Worm (Caenorhabditis elegans) whole organism, L4 larva: Measurements from ENCODE around the gene C17G10.1.
A peak's percentile ranks its signal among the peaks of the same experiment; 100 is the strongest.

ENCODE experiments used
- F44E2.7 ChIP-seq: fragments of 200-800 bp; sonication (Bioruptor generic); IDR thresholded peaks from 2 replicates; pipeline ENCODE4 v2.1.2; 2022; ENCODE audit warnings: missing genetic modification characterization, missing compliant biosample characterization
- F49E8.2 ChIP-seq: sonication (generic microtip); optimal IDR thresholded peaks from 2 replicates; lab custom pipeline; 2016; ENCODE audit warnings: missing compliant biosample characterization, mild to moderate bottlenecking, missing genetic modification characterization, borderline replicate concordance
- T26A8.4 ChIP-seq: fragments of 200-800 bp; sonication (Bioruptor generic); IDR thresholded peaks from 2 replicates; pipeline ENCODE4 v1.3.6; 2022; ENCODE audit warnings: missing genetic modification characterization, missing compliant biosample characterization
- Y105C5A.15 ChIP-seq: fragments of 200-800 bp; sonication (Bioruptor generic); IDR thresholded peaks from 2 replicates; pipeline ENCODE4 v1.3.6; 2022; ENCODE audit warnings: missing genetic modification characterization, missing compliant biosample characterization
- aha-1 ChIP-seq: fragments of 150-350 bp; peaks from one replicate; lab custom pipeline; 2014; ENCODE audit warnings: missing biosample characterization, missing genetic modification characterization
- ceh-20 ChIP-seq: fragments of 200-800 bp; sonication (Bioruptor generic); IDR thresholded peaks from 2 replicates; pipeline ENCODE4 v1.3.6; 2022; ENCODE audit warnings: missing genetic modification reagents, missing genetic modification characterization, missing compliant biosample characterization
- dpl-1 ChIP-seq: fragments of 150-350 bp; optimal IDR thresholded peaks from 2 replicates; lab custom pipeline; 2014; ENCODE audit warnings: missing biosample characterization, missing genetic modification reagents, missing genetic modification characterization
- egl-27 ChIP-seq: sonication (generic microtip); optimal IDR thresholded peaks from 3 replicates; lab custom pipeline; 2017; ENCODE audit warnings: missing biosample characterization, missing genetic modification reagents, missing genetic modification characterization
- fkh-10 ChIP-seq: fragments of 150-350 bp; optimal IDR thresholded peaks from 2 replicates; lab custom pipeline; 2014; ENCODE audit warnings: missing biosample characterization, missing genetic modification reagents, missing genetic modification characterization
- gei-8 ChIP-seq: fragments of 200-800 bp; sonication (Bioruptor generic); optimal IDR thresholded peaks from 2 replicates; lab custom pipeline; 2018; ENCODE audit warnings: mild to moderate bottlenecking, missing genetic modification characterization, missing compliant biosample characterization
- jun-1 ChIP-seq: fragments of 150-350 bp; optimal IDR thresholded peaks from 2 replicates; lab custom pipeline; 2014; ENCODE audit warnings: missing biosample characterization, missing genetic modification reagents, missing genetic modification characterization
- lin-29 ChIP-seq: fragments of 200-800 bp; sonication (Bioruptor generic); IDR thresholded peaks from 2 replicates; pipeline ENCODE4 v1.3.6; 2022; ENCODE audit warnings: missing genetic modification reagents, missing genetic modification characterization, missing compliant biosample characterization
- lir-3 ChIP-seq: sonication (generic microtip); optimal IDR thresholded peaks from 2 replicates; lab custom pipeline; 2016; ENCODE audit warnings: mild to moderate bottlenecking, missing genetic modification characterization, missing compliant biosample characterization
- mep-1 ChIP-seq: fragments of 150-350 bp; sonication (generic microtip); optimal IDR thresholded peaks from 3 replicates; lab custom pipeline; 2014; ENCODE audit warnings: missing biosample characterization, missing genetic modification characterization
- mes-2 ChIP-seq: sonication (generic microtip); optimal IDR thresholded peaks from 2 replicates; lab custom pipeline; 2016; ENCODE audit warnings: missing genotype, mild to moderate bottlenecking, missing genetic modification characterization, missing compliant biosample characterization; ENCODE audit not compliant: poor library complexity, severe bottlenecking
- nhr-102 ChIP-seq: sonication (generic microtip); optimal IDR thresholded peaks from 2 replicates; lab custom pipeline; 2016; ENCODE audit warnings: mild to moderate bottlenecking, missing genetic modification characterization, moderate library complexity, missing compliant biosample characterization
- nhr-25 ChIP-seq: sonication (generic microtip); optimal IDR thresholded peaks from 2 replicates; lab custom pipeline; 2017; ENCODE audit warnings: missing genetic modification characterization, mild to moderate bottlenecking, missing compliant biosample characterization, antibody characterized with exemption, moderate library complexity, borderline replicate concordance; ENCODE audit not compliant: insufficient read depth
- nhr-28 ChIP-seq: fragments of 150-350 bp; optimal IDR thresholded peaks from 2 replicates; lab custom pipeline; 2014; ENCODE audit warnings: missing biosample characterization, missing genetic modification characterization
- nhr-6 ChIP-seq: fragments of 150-350 bp; optimal IDR thresholded peaks from 2 replicates; lab custom pipeline; 2014; ENCODE audit warnings: missing biosample characterization, missing genetic modification characterization
- nhr-77 ChIP-seq: fragments of 150-350 bp; optimal IDR thresholded peaks from 2 replicates; lab custom pipeline; 2014; ENCODE audit warnings: missing biosample characterization, missing genetic modification characterization
- pqm-1 ChIP-seq: sonication (generic microtip); optimal IDR thresholded peaks from 2 replicates; lab custom pipeline; 2017; ENCODE audit warnings: missing biosample characterization, missing genetic modification characterization
- rbr-2 ChIP-seq: sonication (generic microtip); optimal IDR thresholded peaks from 2 replicates; lab custom pipeline; 2016; ENCODE audit warnings: missing genotype, missing genetic modification characterization, missing compliant biosample characterization
- set-16 ChIP-seq: fragments of 200-800 bp; sonication (Bioruptor generic); IDR thresholded peaks from 2 replicates; pipeline ENCODE4 v1.3.6; 2022; ENCODE audit warnings: missing genetic modification reagents, missing genetic modification characterization, missing compliant biosample characterization
- snpc-1.2 ChIP-seq: fragments of 200-800 bp; sonication (Bioruptor generic); IDR thresholded peaks from 2 replicates; pipeline ENCODE4 v1.3.6; 2022; ENCODE audit warnings: missing genetic modification reagents, missing genetic modification characterization, missing compliant biosample characterization
- unc-39 ChIP-seq: sonication (generic microtip); optimal IDR thresholded peaks from 2 replicates; lab custom pipeline; 2017; ENCODE audit warnings: missing biosample characterization, missing genetic modification characterization
- unc-62 ChIP-seq, 3 experiments: fragments of 150-350 bp in 1 of 3; sonication (generic microtip); optimal IDR thresholded peaks in 2 of 3; peaks in 1 of 3; 1 replicate in 1 of 3; 2 replicates in 2 of 3; lab custom pipeline; 2014 to 2017; ENCODE audit warnings: missing biosample characterization in 3 of 3, missing genetic modification characterization in 3 of 3, missing genetic modification reagents in 3 of 3, missing genotype in 1 of 3
- vab-7 ChIP-seq: fragments of 200-800 bp; sonication (Bioruptor generic); IDR thresholded peaks from 2 replicates; pipeline ENCODE4 v1.3.6; 2022; ENCODE audit warnings: missing genetic modification reagents, missing genetic modification characterization, missing compliant biosample characterization
- zfp-2 ChIP-seq: sonication (generic microtip); optimal IDR thresholded peaks from 2 replicates; lab custom pipeline; 2016; ENCODE audit warnings: mild to moderate bottlenecking, missing genetic modification characterization, missing compliant biosample characterization
- zfp-3 ChIP-seq: fragments of 200-800 bp; sonication (Bioruptor generic); conservative IDR thresholded peaks from 2 replicates; pipeline ENCODE4 v1.3.6; 2022; ENCODE audit warnings: missing genetic modification reagents, missing genetic modification characterization, missing compliant biosample characterization

The C17G10.1 gene

ce11 chrII:5633453-5633852 is 37.1 kb downstream of the C17G10.1 start (continued):
- TF ChIP-seq lir-3 (tag; lab: Kevin White, UChicago) = no peak
- TF ChIP-seq F44E2.7 (GFP tag; lab: Robert Waterston, UW) = no peak
- TF ChIP-seq, all 104 proteins: peak for 7

DNA sequence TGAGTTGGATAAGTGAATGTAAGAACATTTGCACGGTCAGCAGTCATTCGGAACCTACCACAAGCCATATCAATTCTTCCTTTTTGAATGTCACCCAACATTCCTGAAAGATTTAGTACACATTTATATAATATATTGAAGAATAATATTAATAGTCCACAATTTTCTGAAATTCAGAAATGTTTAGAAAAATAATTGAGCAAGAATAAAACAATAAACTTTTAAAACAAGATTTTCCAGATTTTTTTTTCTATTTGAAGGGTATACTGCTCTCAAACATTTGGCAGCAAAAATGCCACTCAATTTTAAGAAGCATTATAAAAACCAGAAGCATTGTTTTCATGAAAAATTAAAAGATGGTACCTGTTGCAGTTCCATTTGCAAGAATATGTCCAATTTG is 40.5 kb downstream of the C17G10.1 start, which contains the start of gene F59E12.8:
Gene F59E12.8 (minus strand): TSS at position 101 of the 400 bp plus-strand sequence.
- no peak for TF ChIP-seq gei-8 (GFP tag; lab: Kevin White, UChicago)
- TF ChIP-seq aha-1 = no peak
- no peak for TF ChIP-seq T26A8.4 (GFP tag; lab: Robert Waterston, UW)
- TF ChIP-seq F49E8.2 (tag; lab: Kevin White, UChicago) = no peak
- TF ChIP-seq nhr-28 (tag; lab: Kevin White, UChicago) = no peak
- no peak for TF ChIP-seq nhr-6 (tag; lab: Kevin White, UChicago)
- no peak for TF ChIP-seq F44E2.7 (GFP tag; lab: Robert Waterston, UW)
- no peak for TF ChIP-seq rbr-2
- TF ChIP-seq pqm-1 (tag; lab: Kevin White, UChicago) = no peak
- no peak for TF ChIP-seq fkh-10 (GFP tag; lab: Kevin White, UChicago)
- no peak for TF ChIP-seq zfp-2 (tag; lab: Kevin White, UChicago)
- no peak for TF ChIP-seq jun-1 (tag; lab: Kevin White, UChicago)
- no peak for TF ChIP-seq unc-39 (tag; lab: Kevin White, UChicago)
- TF ChIP-seq nhr-102 (tag; lab: Kevin White, UChicago) = no peak
- no peak for TF ChIP-seq dpl-1 (GFP tag; lab: Kevin White, UChicago)
- TF ChIP-seq ceh-20 (GFP tag; lab: Robert Waterston, UW) = no peak

DNA sequence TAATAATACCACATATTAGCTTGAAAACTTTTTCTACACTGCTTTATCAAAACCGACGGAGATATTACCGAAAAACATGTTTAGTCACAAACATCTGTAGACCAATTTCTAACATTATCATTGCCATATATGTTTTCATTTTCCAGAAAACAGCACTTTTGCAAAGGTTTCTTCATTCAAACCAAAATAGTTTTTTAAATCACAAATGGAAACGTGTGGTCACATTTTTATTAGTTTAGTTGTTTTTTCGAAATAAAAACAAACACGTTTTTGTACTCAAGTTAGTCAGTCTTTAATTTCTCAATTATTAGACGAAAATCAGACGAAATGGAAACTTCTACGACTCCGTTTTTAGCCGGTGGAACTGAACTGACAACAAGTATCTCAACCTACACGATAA is 41.7 kb downstream of the C17G10.1 start, which contains the start of gene F59E12.3:
Gene F59E12.3 (plus strand): TSS at position 301 of the 400 bp plus-strand sequence.
- TF ChIP-seq unc-62 (GFP tag; optimal IDR thresholded peaks at IDR 0.05 in 1 of 2; lab: Kevin White, UChicago) (no peak), unc-62 (tag; optimal IDR thresholded peaks at IDR 0.05; lab: Kevin White, UChicago) (no peak), lin-29 (GFP tag; lab: Robert Waterston, UW) (no peak), mep-1 (tag; lab: Kevin White, UChicago) (no peak), unc-39 (tag; lab: Kevin White, UChicago) (no peak), snpc-1.2 (GFP tag; lab: Robert Waterston, UW) (no peak), Y105C5A.15 (no peak)

ce11 chrII:5640362-5641079 is 44.2 kb downstream of the C17G10.1 start:
- peak; percentile 69; the same call in 1 of the 2 replicates for TF ChIP-seq set-16 (GFP tag; lab: Robert Waterston, UW)
- no peak for TF ChIP-seq vab-7 (GFP tag; lab: Robert Waterston, UW)

ce11 chrII:5642110-5642509 is 45.8 kb downstream of the C17G10.1 start:
- TF ChIP-seq set-16 (GFP tag; lab: Robert Waterston, UW) (0 out of 2 replicates have a peak, but pooled peaks have one; percentile 16), egl-27 (tag; lab: Kevin White, UChicago) (no peak), nhr-25 (no peak), zfp-3 (GFP tag; lab: Robert Waterston, UW) (no peak), mes-2 (tag; lab: Kevin White, UChicago) (no peak), aha-1 (peak; percentile 95)

DNA sequence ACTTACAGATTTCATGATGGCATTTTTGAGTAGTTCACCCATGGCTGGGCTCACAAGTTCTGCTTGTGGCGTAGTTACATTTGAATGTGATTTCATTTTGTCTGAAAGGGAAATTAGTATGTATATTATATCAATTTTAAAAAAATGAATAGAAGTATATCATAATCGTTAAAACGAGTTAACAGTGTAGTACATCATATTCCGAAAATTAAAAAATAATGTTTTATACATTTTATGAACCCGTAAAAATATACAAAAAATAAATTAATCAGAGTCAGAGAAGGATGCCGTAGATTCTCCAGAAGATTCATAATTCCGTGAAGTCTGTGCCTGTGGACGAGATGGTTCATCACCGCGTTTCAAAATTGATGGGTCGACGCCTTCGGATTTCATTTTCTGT is 50.6 kb downstream of the C17G10.1 start, which contains the start of gene F59E12.9:
Gene F59E12.9 (minus strand): TSS at position 101 of the 400 bp plus-strand sequence.
- no peak for TF ChIP-seq nhr-77 (tag; lab: Kevin White, UChicago)
